Fruit fly (Drosophila melanogaster) whole organism, embryonic: Measurements from ENCODE around the gene DAAM.

Experiments used
- Antp ChIP-seq: fragments of 200-800 bp; sonication (Bioruptor generic); optimal IDR thresholded peaks from 3 replicates; lab custom pipeline; 2016; ENCODE audit warnings: missing biosample characterization, missing genetic modification characterization
- Atf3 ChIP-seq: fragments of 200-800 bp; sonication (Bioruptor generic); optimal IDR thresholded peaks from 3 replicates; lab custom pipeline; 2016; ENCODE audit warnings: missing biosample characterization, missing genetic modification characterization
- CG10979 ChIP-seq: fragments of 200-800 bp; sonication (Bioruptor generic); optimal IDR thresholded peaks from 2 replicates; lab custom pipeline; 2018; ENCODE audit warnings: missing biosample characterization, mild to moderate bottlenecking, missing genetic modification characterization, moderate library complexity
- CG1233 ChIP-seq: fragments of 200-800 bp; sonication (Bioruptor generic); optimal IDR thresholded peaks from 4 replicates; lab custom pipeline; 2018; ENCODE audit warnings: missing biosample characterization, mild to moderate bottlenecking, missing genetic modification characterization
- CG13123 ChIP-seq: fragments of 200-800 bp; sonication (Bioruptor generic); optimal IDR thresholded peaks from 2 replicates; lab custom pipeline; 2016; ENCODE audit warnings: missing biosample characterization, missing genetic modification characterization
- CG15696 ChIP-seq: fragments of 200-800 bp; sonication (Bioruptor generic); optimal IDR thresholded peaks from 2 replicates; lab custom pipeline; 2019; ENCODE audit warnings: missing biosample characterization, mild to moderate bottlenecking, missing genetic modification characterization, moderate library complexity
- CG17385 ChIP-seq: fragments of 200-800 bp; sonication (Bioruptor generic); optimal IDR thresholded peaks from 3 replicates; lab custom pipeline; 2018; ENCODE audit warnings: missing biosample characterization, mild to moderate bottlenecking, missing genetic modification characterization
- CG17802 ChIP-seq: fragments of 200-800 bp; sonication (Bioruptor generic); optimal IDR thresholded peaks from 2 replicates; lab custom pipeline; 2018; ENCODE audit warnings: missing biosample characterization, mild to moderate bottlenecking, missing genetic modification characterization, moderate library complexity
- CG17912 ChIP-seq: fragments of 200-800 bp; sonication (Bioruptor generic); optimal IDR thresholded peaks from 2 replicates; lab custom pipeline; 2018; ENCODE audit warnings: missing biosample characterization, mild to moderate bottlenecking, missing genetic modification characterization
- CG30431 ChIP-seq: fragments of 200-800 bp; sonication (Bioruptor generic); optimal IDR thresholded peaks from 2 replicates; lab custom pipeline; 2017; ENCODE audit warnings: missing biosample characterization, missing genetic modification characterization
- CG31365 ChIP-seq: fragments of 200-800 bp; sonication (Bioruptor generic); optimal IDR thresholded peaks from 2 replicates; lab custom pipeline; 2018; ENCODE audit warnings: missing biosample characterization, mild to moderate bottlenecking, missing genetic modification characterization
- CG32532 ChIP-seq: fragments of 200-800 bp; sonication (Bioruptor generic); IDR thresholded peaks from 2 replicates; pipeline ENCODE4 v1.3.6; 2022; ENCODE audit warnings: missing biosample characterization, missing genetic modification characterization
- CG33213 ChIP-seq: fragments of 200-800 bp; sonication (Bioruptor generic); optimal IDR thresholded peaks from 3 replicates; lab custom pipeline; 2016; ENCODE audit warnings: missing biosample characterization, missing genetic modification characterization
- CG34224 ChIP-seq: fragments of 200-800 bp; sonication (Bioruptor generic); IDR thresholded peaks from 3 replicates; pipeline ENCODE4 v1.3.6; 2022; ENCODE audit warnings: missing biosample characterization, missing genetic modification characterization; ENCODE audit not compliant: partially characterized antibody
- CG3838 ChIP-seq: fragments of 200-800 bp; sonication (Bioruptor generic); optimal IDR thresholded peaks from 3 replicates; lab custom pipeline; 2016; ENCODE audit warnings: missing biosample characterization, missing genetic modification characterization
- CG4328 ChIP-seq: fragments of 200-800 bp; sonication (Bioruptor generic); optimal IDR thresholded peaks from 3 replicates; lab custom pipeline; 2017; ENCODE audit warnings: missing biosample characterization, missing genetic modification reagents, missing genetic modification characterization
- CG4617 ChIP-seq: fragments of 200-800 bp; sonication (Bioruptor generic); optimal IDR thresholded peaks from 3 replicates; lab custom pipeline; 2016; ENCODE audit warnings: missing biosample characterization, missing genetic modification characterization, borderline replicate concordance
- CG6813 ChIP-seq: fragments of 200-800 bp; sonication (Bioruptor generic); optimal IDR thresholded peaks from 2 replicates; lab custom pipeline; 2017; ENCODE audit warnings: missing biosample characterization, missing genetic modification characterization, mild to moderate bottlenecking, moderate library complexity, missing genetic modification reagents
- CG7745 ChIP-seq: fragments of 200-800 bp; sonication (Bioruptor generic); optimal IDR thresholded peaks from 2 replicates; lab custom pipeline; 2018; ENCODE audit warnings: missing biosample characterization, mild to moderate bottlenecking, missing genetic modification characterization, moderate library complexity
- CG8281 ChIP-seq: fragments of 200-800 bp; sonication (Bioruptor generic); optimal IDR thresholded peaks from 2 replicates; lab custom pipeline; 2018; ENCODE audit warnings: missing biosample characterization, mild to moderate bottlenecking, missing genetic modification characterization, moderate library complexity
- CG9609 ChIP-seq: fragments of 200-800 bp; sonication (Bioruptor generic); optimal IDR thresholded peaks from 3 replicates; lab custom pipeline; 2016; ENCODE audit warnings: missing biosample characterization, missing genetic modification characterization
- CG9817 ChIP-seq: fragments of 200-800 bp; sonication (Bioruptor generic); optimal IDR thresholded peaks from 2 replicates; lab custom pipeline; 2018; ENCODE audit warnings: missing biosample characterization, mild to moderate bottlenecking, missing genetic modification characterization, moderate library complexity
- CrebB ChIP-seq: fragments of 200-800 bp; sonication (Bioruptor generic); optimal IDR thresholded peaks from 3 replicates; lab custom pipeline; 2018; ENCODE audit warnings: missing biosample characterization, mild to moderate bottlenecking, missing genetic modification characterization
- Dbx ChIP-seq: fragments of 200-800 bp; sonication (Bioruptor generic); IDR thresholded peaks from 3 replicates; pipeline ENCODE4 v1.3.6; 2022; ENCODE audit warnings: missing biosample characterization, missing genetic modification characterization
- E2f1 ChIP-seq: fragments of 200-800 bp; sonication (Bioruptor generic); IDR thresholded peaks from 2 replicates; pipeline ENCODE4 v1.3.6; 2022; ENCODE audit warnings: missing biosample characterization, missing genetic modification characterization
- Ets65A ChIP-seq: fragments of 200-800 bp; sonication (Bioruptor generic); peaks from one replicate; lab custom pipeline; 2016; ENCODE audit warnings: missing biosample characterization, missing genetic modification characterization
- HLH4C ChIP-seq: fragments of 200-800 bp; sonication (Bioruptor generic); IDR thresholded peaks from 3 replicates; pipeline ENCODE4 v1.3.6; 2022; ENCODE audit warnings: missing biosample characterization, missing genetic modification characterization; ENCODE audit not compliant: partially characterized antibody
- Lhr ChIP-seq: fragments of 200-800 bp; sonication (Bioruptor generic); optimal IDR thresholded peaks from 3 replicates; lab custom pipeline; 2017; ENCODE audit warnings: mild to moderate bottlenecking, missing biosample characterization, missing genetic modification reagents, missing genetic modification characterization
- MTF-1 ChIP-seq: fragments of 200-800 bp; sonication (Bioruptor generic); optimal IDR thresholded peaks from 2 replicates; lab custom pipeline; 2018; ENCODE audit warnings: missing biosample characterization, mild to moderate bottlenecking, missing genetic modification characterization, borderline replicate concordance
- Myb ChIP-seq: fragments of 200-800 bp; sonication (Bioruptor generic); optimal IDR thresholded peaks from 2 replicates; lab custom pipeline; 2016; ENCODE audit warnings: missing biosample characterization, missing genetic modification characterization
- Poxn ChIP-seq: fragments of 200-800 bp; sonication (Bioruptor generic); IDR thresholded peaks from 2 replicates; pipeline ENCODE4 v1.3.6; 2022; ENCODE audit warnings: missing biosample characterization, missing genetic modification characterization
- Spps ChIP-seq: fragments of 200-800 bp; sonication (Bioruptor generic); optimal IDR thresholded peaks from 2 replicates; lab custom pipeline; 2018; ENCODE audit warnings: missing biosample characterization, mild to moderate bottlenecking, missing genetic modification characterization
- Usf ChIP-seq: fragments of 200-800 bp; sonication (Bioruptor generic); optimal IDR thresholded peaks from 2 replicates; lab custom pipeline; 2017; ENCODE audit warnings: missing genotype, missing biosample characterization, missing genetic modification characterization
- Xrp1 ChIP-seq: fragments of 200-800 bp; sonication (Bioruptor generic); IDR thresholded peaks from 2 replicates; pipeline ENCODE4 v1.3.6; 2022; ENCODE audit warnings: missing biosample characterization, missing genetic modification characterization
- cato ChIP-seq: fragments of 200-800 bp; sonication (Bioruptor generic); optimal IDR thresholded peaks from 2 replicates; lab custom pipeline; 2016; ENCODE audit warnings: missing biosample characterization, missing genetic modification characterization, borderline replicate concordance
- caup ChIP-seq: fragments of 200-800 bp; sonication (Bioruptor generic); optimal IDR thresholded peaks from 3 replicates; lab custom pipeline; 2017; ENCODE audit warnings: missing biosample characterization, mild to moderate bottlenecking, missing genetic modification characterization, moderate library complexity; ENCODE audit not compliant: severe bottlenecking
- chinmo ChIP-seq: fragments of 200-800 bp; sonication (Bioruptor generic); IDR thresholded peaks from 4 replicates; pipeline ENCODE4 v1.3.6; 2022; ENCODE audit warnings: missing biosample characterization, missing genetic modification characterization; ENCODE audit not compliant: partially characterized antibody
- crp ChIP-seq, 2 experiments: fragments of 200-800 bp; sonication (Bioruptor generic); optimal IDR thresholded peaks; 2 replicates in 1 of 2; 3 replicates in 1 of 2; lab custom pipeline; 2017; ENCODE audit warnings: missing biosample characterization in 2 of 2, missing genetic modification characterization in 2 of 2, mild to moderate bottlenecking in 1 of 2, moderate library complexity in 1 of 2
- grn ChIP-seq: fragments of 200-800 bp; sonication (Bioruptor generic); optimal IDR thresholded peaks from 3 replicates; lab custom pipeline; 2017; ENCODE audit warnings: missing biosample characterization, missing genetic modification characterization
- h ChIP-seq: fragments of >200 bp; optimal IDR thresholded peaks from 2 replicates; lab custom pipeline; 2017
- lov ChIP-seq, 2 experiments: fragments of 200-800 bp in 1 of 2; fragments of >200 bp in 1 of 2; sonication (Bioruptor generic) in 1 of 2; IDR thresholded peaks in 1 of 2; optimal IDR thresholded peaks in 1 of 2; 2 replicates in 1 of 2; 3 replicates in 1 of 2; pipeline versions ENCODE4 v1.3.6 to Lab custom; 2017 to 2022; ENCODE audit warnings: missing biosample characterization in 1 of 2, missing genetic modification characterization in 1 of 2
- luna ChIP-seq: fragments of 200-800 bp; sonication (Bioruptor generic); optimal IDR thresholded peaks from 2 replicates; lab custom pipeline; 2016; ENCODE audit warnings: missing biosample characterization, missing genetic modification characterization
- otp ChIP-seq: fragments of 200-800 bp; sonication (Bioruptor generic); IDR thresholded peaks from 3 replicates; pipeline ENCODE4, ENCODE4 v1.3.6; 2022; ENCODE audit warnings: missing biosample characterization, missing genetic modification characterization
- pho ChIP-seq: fragments of 200-800 bp; sonication (Bioruptor generic); optimal IDR thresholded peaks from 2 replicates; lab custom pipeline; 2016; ENCODE audit warnings: missing biosample characterization, missing genetic modification characterization
- pita ChIP-seq: fragments of 200-800 bp; sonication (Bioruptor generic); optimal IDR thresholded peaks from 2 replicates; lab custom pipeline; 2017; ENCODE audit warnings: missing biosample characterization, mild to moderate bottlenecking, missing genetic modification characterization
- sna ChIP-seq: fragments of 200-800 bp; sonication (Bioruptor generic); IDR thresholded peaks from 2 replicates; pipeline ENCODE4 v1.3.6; 2022; ENCODE audit warnings: missing biosample characterization, missing genetic modification characterization; ENCODE audit not compliant: partially characterized antibody
- sr ChIP-seq: fragments of 200-800 bp; sonication (Bioruptor generic); IDR thresholded peaks from 3 replicates; pipeline ENCODE4 v1.3.6; 2022; ENCODE audit warnings: missing biosample characterization, missing genetic modification characterization
- sug ChIP-seq: fragments of 200-800 bp; optimal IDR thresholded peaks from 2 replicates; lab custom pipeline; 2019; ENCODE audit warnings: missing biosample characterization, mild to moderate bottlenecking, missing genetic modification characterization, moderate library complexity
- toy ChIP-seq: fragments of 200-800 bp; sonication (Bioruptor generic); IDR thresholded peaks from 2 replicates; pipeline ENCODE4 v1.3.6; 2022; ENCODE audit warnings: missing biosample characterization, missing genetic modification characterization
- ttk ChIP-seq: fragments of 200-800 bp; sonication (Bioruptor generic); IDR thresholded peaks from 2 replicates; pipeline ENCODE4 v2.1.2; 2022; ENCODE audit warnings: missing biosample characterization, missing genetic modification characterization
- zf30C ChIP-seq: fragments of 200-800 bp; sonication (Bioruptor generic); optimal IDR thresholded peaks from 3 replicates; lab custom pipeline; 2018; ENCODE audit warnings: missing biosample characterization, mild to moderate bottlenecking, missing genetic modification characterization

Gene DAAM

dm6 chrX:1242049-1242448, 80.1 kb downstream of the DAAM start:
- TF ChIP-seq CG4617 (GFP tag; lab: Kevin White, UChicago) (no peak), chinmo (peak; percentile 53; the same call in 1 of the 4 replicates), CG32532 (GFP tag; lab: Robert Waterston, UW) (no peak), CG10979 (tag; lab: Kevin White, UChicago) (no peak), toy (GFP tag; lab: Robert Waterston, UW) (no peak), Usf (GFP tag; lab: Kevin White, UChicago) (no peak), CG3838 (no peak), MTF-1 (GFP tag; lab: Kevin White, UChicago) (no peak), crp (GFP tag; optimal IDR thresholded peaks at IDR 0.05; lab: Kevin White, UChicago) (no peak), otp (GFP tag; lab: Robert Waterston, UW) (no peak), cato (GFP tag; lab: Kevin White, UChicago) (no peak), zf30C (no peak), CG30431 (GFP tag; lab: Kevin White, UChicago) (no peak), CG7745 (tag; lab: Kevin White, UChicago) (no peak), Atf3 (GFP tag; lab: Kevin White, UChicago) (peak; percentile 53), sna (no peak), Ets65A (GFP tag; lab: Kevin White, UChicago) (peak; percentile 75), sug (no peak), CG34224 (GFP tag; lab: Robert Waterston, UW) (no peak), lov (optimal IDR thresholded peaks at IDR 0.05; lab: Kevin White, UChicago) (no peak), lov (GFP tag; IDR thresholded peaks at IDR 0.05; lab: Robert Waterston, UW) (no peak), Dbx (0 out of 3 replicates have a peak, but pooled peaks have one; percentile 6), grn (GFP tag; lab: Kevin White, UChicago) (peak; percentile 7), luna (GFP tag; lab: Kevin White, UChicago) (no peak), pita (no peak), sr (0 out of 3 replicates have a peak, but pooled peaks have one; percentile 21)

DNA sequence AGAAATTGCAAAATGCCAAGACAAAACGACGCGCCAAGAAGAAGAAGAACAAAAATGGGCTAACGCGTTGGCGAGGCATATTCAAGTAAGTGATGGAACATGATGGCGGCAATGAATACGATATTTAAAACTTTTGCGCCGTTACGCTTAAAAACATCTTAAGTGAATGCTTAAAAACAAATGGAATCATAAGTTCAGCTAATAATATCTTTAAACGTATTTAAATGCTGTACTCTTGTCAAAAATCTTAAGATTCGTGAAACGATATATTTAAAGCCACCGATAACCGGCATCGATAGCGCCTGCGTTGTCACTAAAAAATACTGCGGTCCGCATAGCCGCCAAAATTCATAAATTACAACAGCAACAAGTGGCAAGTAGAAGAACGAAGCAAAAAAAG, 82.3 kb downstream of the DAAM start, which contains the start of gene CG11403:
Gene CG11403 (minus strand): TSS at position 53 of the 400 bp plus-strand sequence.
- TF ChIP-seq CrebB (no peak), CG9817 (tag; lab: Kevin White, UChicago) (no peak), Xrp1 (GFP tag; lab: Robert Waterston, UW) (no peak), CG17912 (GFP tag; lab: Kevin White, UChicago) (no peak), Spps (tag; lab: Kevin White, UChicago) (no peak), HLH4C (peak; percentile 77), CG17802 (tag; lab: Kevin White, UChicago) (no peak), CG33213 (peak; percentile 23), ttk (GFP tag; lab: Robert Waterston, UW) (no peak), CG9609 (GFP tag; lab: Kevin White, UChicago) (no peak), CG13123 (GFP tag; lab: Kevin White, UChicago) (no peak), Poxn (GFP tag; lab: Robert Waterston, UW) (no peak), h (lab: Kevin White, UChicago) (no peak), Antp (GFP tag; lab: Kevin White, UChicago) (no peak), CG4328 (no peak), CG31365 (tag; lab: Kevin White, UChicago) (no peak), CG6813 (GFP tag; lab: Kevin White, UChicago) (no peak), pho (GFP tag; lab: Kevin White, UChicago) (no peak), Myb (GFP tag; lab: Kevin White, UChicago) (peak; percentile 53), CG17385 (GFP tag; lab: Kevin White, UChicago) (peak; percentile 95), Lhr (GFP tag; lab: Kevin White, UChicago) (peak; percentile 29), E2f1 (no peak), CG1233 (no peak), CG15696 (no peak), CG8281 (tag; lab: Kevin White, UChicago) (no peak), caup (no peak)
